Worm (Caenorhabditis elegans) whole organism, late embryonic: ENCODE measurements around the gene Y38H6C.25.

Experiments
- C38D4.7 ChIP-seq: fragments of 200-800 bp; sonication (Bioruptor generic); optimal IDR thresholded peaks from 2 replicates; lab custom pipeline; 2018; ENCODE audit warnings: mild to moderate bottlenecking, missing genetic modification characterization, moderate library complexity, missing compliant biosample characterization
- ahr-1 ChIP-seq: sonication (generic microtip); optimal IDR thresholded peaks from 2 replicates; lab custom pipeline; 2016; ENCODE audit warnings: missing genetic modification characterization, missing compliant biosample characterization
- ceh-14 ChIP-seq: sonication (generic microtip); optimal IDR thresholded peaks from 2 replicates; lab custom pipeline; 2016; ENCODE audit warnings: missing genotype, missing genetic modification characterization, missing compliant biosample characterization
- ceh-18 ChIP-seq: sonication (generic microtip); optimal IDR thresholded peaks from 2 replicates; lab custom pipeline; 2016; ENCODE audit warnings: missing genetic modification characterization, missing compliant biosample characterization
- ceh-2 ChIP-seq: sonication (generic microtip); optimal IDR thresholded peaks from 2 replicates; lab custom pipeline; 2016; ENCODE audit warnings: missing genotype, missing genetic modification characterization, missing compliant biosample characterization
- ceh-30 ChIP-seq: fragments of 150-350 bp; optimal IDR thresholded peaks from 2 replicates; lab custom pipeline; 2014; ENCODE audit warnings: missing biosample characterization, missing genetic modification characterization
- ceh-31 ChIP-seq: sonication (generic microtip); optimal IDR thresholded peaks from 2 replicates; lab custom pipeline; 2016; ENCODE audit warnings: missing genetic modification characterization, missing compliant biosample characterization
- ceh-48 ChIP-seq: sonication (generic microtip); optimal IDR thresholded peaks from 2 replicates; lab custom pipeline; 2016; ENCODE audit warnings: missing genetic modification characterization, inconsistent platforms, missing compliant biosample characterization
- ceh-6 ChIP-seq: fragments of 200-800 bp; sonication (Bioruptor generic); optimal IDR thresholded peaks from 2 replicates; lab custom pipeline; 2018; ENCODE audit warnings: mild to moderate bottlenecking, missing genetic modification characterization, missing compliant biosample characterization
- ceh-9 ChIP-seq: sonication (generic microtip); optimal IDR thresholded peaks from 2 replicates; lab custom pipeline; 2016; ENCODE audit warnings: mild to moderate bottlenecking, missing genetic modification characterization, inconsistent platforms, missing compliant biosample characterization
- che-1 ChIP-seq: sonication (generic microtip); optimal IDR thresholded peaks from 2 replicates; lab custom pipeline; 2016; ENCODE audit warnings: mild to moderate bottlenecking, missing genetic modification characterization, missing compliant biosample characterization
- dve-1 ChIP-seq: sonication (generic microtip); optimal IDR thresholded peaks from 2 replicates; lab custom pipeline; 2017; ENCODE audit warnings: antibody characterized with exemption, mild to moderate bottlenecking, missing genetic modification characterization, missing compliant biosample characterization
- elt-4 ChIP-seq: sonication (generic microtip); optimal IDR thresholded peaks from 2 replicates; lab custom pipeline; 2016; ENCODE audit warnings: missing genetic modification characterization, missing compliant biosample characterization
- fkh-10 ChIP-seq: fragments of 150-350 bp; optimal IDR thresholded peaks from 2 replicates; lab custom pipeline; 2014; ENCODE audit warnings: missing biosample characterization, missing genetic modification reagents, missing genetic modification characterization
- fkh-6 ChIP-seq: sonication (generic microtip); optimal IDR thresholded peaks from 2 replicates; lab custom pipeline; 2016; ENCODE audit warnings: missing genetic modification characterization, missing compliant biosample characterization
- gmeb-2 ChIP-seq: sonication (generic microtip); optimal IDR thresholded peaks from 2 replicates; lab custom pipeline; 2016; ENCODE audit warnings: missing genetic modification characterization, inconsistent platforms, missing compliant biosample characterization
- hlh-13 ChIP-seq: fragments of 200-800 bp; sonication (Bioruptor generic); optimal IDR thresholded peaks from 2 replicates; lab custom pipeline; 2018; ENCODE audit warnings: mild to moderate bottlenecking, missing genetic modification characterization, missing compliant biosample characterization
- hlh-30 ChIP-seq: sonication (generic microtip); optimal IDR thresholded peaks from 2 replicates; lab custom pipeline; 2017; ENCODE audit warnings: antibody characterized with exemption, missing genetic modification characterization, missing compliant biosample characterization; ENCODE audit not compliant: insufficient read depth
- hlh-6 ChIP-seq: sonication (generic microtip); optimal IDR thresholded peaks from 2 replicates; lab custom pipeline; 2016; ENCODE audit warnings: missing genotype, missing genetic modification characterization, missing compliant biosample characterization
- hlh-8 ChIP-seq: sonication (generic microtip); optimal IDR thresholded peaks from 2 replicates; lab custom pipeline; 2016; ENCODE audit warnings: missing genotype, missing genetic modification characterization, missing compliant biosample characterization
- lin-11 ChIP-seq: fragments of 200-800 bp; sonication (Bioruptor generic); optimal IDR thresholded peaks from 2 replicates; lab custom pipeline; 2018; ENCODE audit warnings: mild to moderate bottlenecking, missing genetic modification characterization, missing compliant biosample characterization
- madf-2 ChIP-seq: sonication (generic microtip); optimal IDR thresholded peaks from 2 replicates; lab custom pipeline; 2017; ENCODE audit warnings: missing genetic modification characterization, missing compliant biosample characterization
- nhr-11 ChIP-seq: fragments of 150-350 bp; optimal IDR thresholded peaks from 2 replicates; lab custom pipeline; 2014; ENCODE audit warnings: missing biosample characterization, missing genetic modification characterization
- nhr-232 ChIP-seq: sonication (generic microtip); optimal IDR thresholded peaks from 2 replicates; lab custom pipeline; 2016; ENCODE audit warnings: missing genetic modification characterization, missing compliant biosample characterization
- npax-4 ChIP-seq: sonication (generic microtip); optimal IDR thresholded peaks from 2 replicates; lab custom pipeline; 2016; ENCODE audit warnings: missing genetic modification characterization, missing compliant biosample characterization
- pax-1 ChIP-seq: fragments of 150-350 bp; optimal IDR thresholded peaks from 2 replicates; lab custom pipeline; 2014; ENCODE audit warnings: missing biosample characterization, missing genetic modification characterization
- pha-4 ChIP-seq: fragments of 150-350 bp; optimal IDR thresholded peaks from 2 replicates; lab custom pipeline; 2018; ENCODE audit warnings: missing biosample characterization, missing genetic modification reagents, missing genetic modification characterization
- pros-1 ChIP-seq: fragments of 150-350 bp; optimal IDR thresholded peaks from 2 replicates; lab custom pipeline; 2014; ENCODE audit warnings: missing biosample characterization, missing genetic modification reagents, missing genetic modification characterization
- ref-2 ChIP-seq: sonication (generic microtip); optimal IDR thresholded peaks from 2 replicates; lab custom pipeline; 2016; ENCODE audit warnings: missing genetic modification characterization, missing compliant biosample characterization
- sdc-2 ChIP-seq: sonication (generic microtip); optimal IDR thresholded peaks from 2 replicates; lab custom pipeline; 2016; ENCODE audit warnings: missing genotype, missing genetic modification characterization, missing compliant biosample characterization
- sox-2 ChIP-seq: fragments of 200-800 bp; sonication (Bioruptor generic); IDR thresholded peaks from 2 replicates; pipeline ENCODE4 v1.3.6; 2022; ENCODE audit warnings: missing genetic modification reagents, missing genetic modification characterization, missing compliant biosample characterization
- syd-9 ChIP-seq: sonication (generic microtip); optimal IDR thresholded peaks from 2 replicates; lab custom pipeline; 2016; ENCODE audit warnings: mild to moderate bottlenecking, missing genetic modification characterization, moderate library complexity, missing compliant biosample characterization
- tbx-2 ChIP-seq: sonication (generic microtip); optimal IDR thresholded peaks from 2 replicates; lab custom pipeline; 2016; ENCODE audit warnings: missing genetic modification characterization, missing compliant biosample characterization
- ttx-3 ChIP-seq: sonication (generic microtip); optimal IDR thresholded peaks from 2 replicates; lab custom pipeline; 2016; ENCODE audit warnings: missing genetic modification reagents, missing genetic modification characterization, missing compliant biosample characterization
- unc-3 ChIP-seq, 2 experiments: fragments of 200-800 bp in 1 of 2; sonication (Bioruptor generic) in 1 of 2; sonication (generic microtip) in 1 of 2; conservative IDR thresholded peaks in 1 of 2; optimal IDR thresholded peaks in 1 of 2; 2 replicates each; pipeline versions ENCODE4 v1.3.6 to Lab custom; 2016 to 2022; ENCODE audit warnings: missing compliant biosample characterization in 2 of 2, missing genetic modification characterization in 2 of 2, missing genetic modification reagents in 1 of 2
- unc-42 ChIP-seq: sonication (generic microtip); optimal IDR thresholded peaks from 2 replicates; lab custom pipeline; 2016; ENCODE audit warnings: missing genotype, missing genetic modification characterization, missing compliant biosample characterization
- unc-86 ChIP-seq: sonication (generic microtip); optimal IDR thresholded peaks from 2 replicates; lab custom pipeline; 2016; ENCODE audit warnings: missing genetic modification characterization, missing compliant biosample characterization

The Y38H6C.25 gene

DNA sequence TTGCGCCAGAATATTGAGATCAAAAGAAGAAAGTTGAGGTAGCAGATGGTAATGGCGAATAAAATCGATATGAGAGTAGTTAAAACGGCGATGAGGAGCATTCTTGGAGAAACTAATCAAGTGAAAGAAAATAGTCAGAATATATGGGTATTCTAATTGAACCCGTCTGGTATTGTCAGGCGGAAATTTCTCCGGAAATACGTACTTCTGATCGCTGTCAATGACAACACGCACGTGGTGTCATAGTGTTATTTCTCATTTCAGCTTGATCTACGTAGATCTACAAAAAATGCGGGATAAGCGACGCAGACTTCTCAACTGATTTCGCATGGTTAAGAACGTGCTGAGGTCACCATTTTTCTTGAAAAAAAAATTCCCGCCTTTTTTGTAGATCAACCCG is 26.6 kb upstream of the Y38H6C.25 start, which contains the start of gene srbc-79:
Gene srbc-79, minus strand, starts transcription at position 101 of the 400 bp plus-strand sequence.
- TF ChIP-seq madf-2 (tag; lab: Kevin White, UChicago) (no peak), sdc-2 (tag; lab: Kevin White, UChicago) (no peak), hlh-13 (no peak), npax-4 (no peak), ref-2 (tag; lab: Kevin White, UChicago) (no peak), ceh-2 (tag; lab: Kevin White, UChicago) (no peak), tbx-2 (tag; lab: Kevin White, UChicago) (no peak), pha-4 (tag; lab: Kevin White, UChicago) (no peak), nhr-232 (tag; lab: Kevin White, UChicago) (no peak), hlh-30 (tag; lab: Kevin White, UChicago) (no peak), ttx-3 (tag; lab: Kevin White, UChicago) (no peak), hlh-6 (tag; lab: Kevin White, UChicago) (no peak), sox-2 (no peak), ceh-18 (tag; lab: Kevin White, UChicago) (no peak), pax-1 (no peak), fkh-6 (tag; lab: Kevin White, UChicago) (no peak), che-1 (tag; lab: Kevin White, UChicago) (no peak), dve-1 (tag; lab: Kevin White, UChicago) (no peak)
- TF ChIP-seq, all 69 proteins: peak for 0

DNA sequence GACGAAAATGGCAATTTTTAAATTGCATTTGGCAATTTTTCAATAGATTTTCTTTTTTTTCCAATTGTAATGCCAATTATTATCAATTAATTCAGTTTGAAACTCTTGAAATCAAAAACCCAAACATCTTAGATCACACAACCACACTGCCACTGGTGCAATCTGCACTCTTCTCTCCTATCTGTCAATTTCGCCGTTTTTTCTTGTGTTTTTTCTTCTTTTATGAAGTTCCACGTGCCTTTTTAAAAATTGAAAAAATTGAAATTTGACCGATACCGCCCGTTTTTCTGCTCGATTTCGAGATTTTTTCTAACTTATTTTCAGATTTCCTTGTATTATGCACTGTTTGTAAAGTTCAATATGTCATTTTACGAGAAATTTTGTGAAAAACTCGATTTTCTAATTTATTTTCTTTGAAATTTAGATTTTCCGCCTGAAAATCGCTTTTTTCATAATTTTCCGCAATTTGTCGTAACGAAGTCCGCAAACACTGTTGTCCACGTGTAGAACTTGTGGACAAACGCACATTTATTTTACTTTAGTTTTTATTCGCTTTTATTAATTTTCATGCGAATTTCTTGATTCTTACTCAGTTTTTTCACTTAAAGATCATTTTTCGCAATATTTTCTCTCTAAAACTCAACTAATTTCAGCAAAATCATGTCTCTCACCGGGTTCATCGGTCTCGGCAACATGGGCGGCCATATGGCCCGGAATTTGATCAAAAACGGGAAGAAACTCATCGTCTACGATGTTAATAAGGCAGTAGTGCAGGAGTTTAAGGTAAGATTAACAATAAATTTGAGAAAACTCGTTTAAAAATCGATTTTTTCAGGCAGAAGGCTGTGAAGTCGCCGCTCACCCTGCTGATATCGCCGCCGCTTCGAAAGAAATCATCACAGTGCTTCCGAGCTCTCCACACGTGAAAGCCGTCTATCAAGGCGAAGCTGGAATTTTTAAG is 25.5 kb upstream of the Y38H6C.25 start, which contains the start of gene B0250.5:
Gene B0250.5, plus strand, starts transcription at position 654 of the 961 bp plus-strand sequence.
- TF ChIP-seq ahr-1 (tag; lab: Kevin White, UChicago) (no peak), fkh-6 (tag; lab: Kevin White, UChicago) (no peak), fkh-10 (GFP tag; lab: Kevin White, UChicago) (no peak), ceh-30 (tag; lab: Kevin White, UChicago) (no peak), unc-3 (GFP tag; conservative IDR thresholded peaks at IDR 0.05; lab: Robert Waterston, UW) (no peak), unc-3 (tag; optimal IDR thresholded peaks at IDR 0.05; lab: Kevin White, UChicago) (peak; percentile 11), ttx-3 (tag; lab: Kevin White, UChicago) (no peak), ceh-14 (no peak), lin-11 (tag; lab: Kevin White, UChicago) (no peak)
- TF ChIP-seq, all 69 proteins: peak for 1

DNA sequence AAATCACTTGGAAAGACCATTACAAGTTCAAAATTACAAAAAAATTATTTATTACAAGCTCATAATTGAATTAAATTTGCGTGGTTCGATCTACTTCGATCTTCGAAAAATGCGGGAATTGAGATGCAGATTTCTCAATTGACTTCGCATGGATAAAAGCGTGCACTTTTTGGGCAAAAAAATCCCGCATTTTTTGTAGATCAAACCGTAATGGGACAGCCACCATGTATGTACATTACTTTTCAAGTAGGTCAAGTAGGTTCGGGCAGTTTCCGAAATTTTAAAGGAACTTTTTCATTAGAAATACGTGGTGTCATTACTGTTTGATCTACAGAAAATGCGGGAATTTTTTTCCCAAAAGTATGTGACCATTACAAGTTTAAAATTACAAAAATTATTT is 21.5 kb upstream of the Y38H6C.25 start:
- TF ChIP-seq unc-86 (tag; lab: Kevin White, UChicago) (no peak), syd-9 (tag; lab: Kevin White, UChicago) (no peak), ceh-48 (tag; lab: Kevin White, UChicago) (no peak), sdc-2 (tag; lab: Kevin White, UChicago) (no peak), elt-4 (tag; lab: Kevin White, UChicago) (no peak), ceh-31 (tag; lab: Kevin White, UChicago) (no peak), gmeb-2 (no peak)

ce11 chrV:20498980-20499379 is 20.0 kb upstream of the Y38H6C.25 start, which contains the start of gene dct-16:
dct-16 (minus strand) TSS chrV:20499057.
- TF ChIP-seq lin-11 (tag; lab: Kevin White, UChicago) = no peak
- TF ChIP-seq syd-9 (tag; lab: Kevin White, UChicago) = no peak
- no peak for TF ChIP-seq unc-42 (tag; lab: Kevin White, UChicago)
- TF ChIP-seq hlh-8 = no peak
- TF ChIP-seq C38D4.7 (GFP tag; lab: Kevin White, UChicago) = no peak
- no peak for TF ChIP-seq hlh-6 (tag; lab: Kevin White, UChicago)
- TF ChIP-seq nhr-11 = no peak
- TF ChIP-seq ceh-14 = no peak
- no peak for TF ChIP-seq ceh-9
- TF ChIP-seq ceh-6 = no peak
- no peak for TF ChIP-seq pros-1
